Worm (Caenorhabditis elegans) whole organism, L1 larva: ENCODE data around the gene grl-13.

Experiments
- C04F5.9 ChIP-seq: sonication (generic microtip); optimal IDR thresholded peaks from 2 replicates; lab custom pipeline; 2016; ENCODE audit warnings: missing genetic modification characterization, missing compliant biosample characterization
- F16B12.6 ChIP-seq: fragments of 150-350 bp; optimal IDR thresholded peaks from 2 replicates; lab custom pipeline; 2014; ENCODE audit warnings: missing biosample characterization, missing genetic modification characterization
- aly-2 ChIP-seq: fragments of 150-350 bp; optimal IDR thresholded peaks from 2 replicates; lab custom pipeline; 2014; ENCODE audit warnings: missing biosample characterization, missing genetic modification characterization
- blmp-1 ChIP-seq: fragments of 150-350 bp; optimal IDR thresholded peaks from 2 replicates; lab custom pipeline; 2014; ENCODE audit warnings: missing biosample characterization, missing genetic modification characterization
- ces-1 ChIP-seq: fragments of 150-350 bp; optimal IDR thresholded peaks from 2 replicates; lab custom pipeline; 2014; ENCODE audit warnings: missing biosample characterization, missing genetic modification reagents, missing genetic modification characterization
- dsc-1 ChIP-seq: sonication (generic microtip); optimal IDR thresholded peaks from 2 replicates; lab custom pipeline; 2016; ENCODE audit warnings: mild to moderate bottlenecking, missing genetic modification characterization, missing compliant biosample characterization
- efl-1 ChIP-seq, 4 experiments: fragments of 150-350 bp; optimal IDR thresholded peaks in 3 of 4; peaks in 1 of 4; 1 replicate in 1 of 4; 2 replicates in 3 of 4; lab custom pipeline; 2014; ENCODE audit warnings: missing biosample characterization in 2 of 4, missing genetic modification characterization in 2 of 4, missing genetic modification reagents in 2 of 4
- elt-2 ChIP-seq: sonication (generic microtip); optimal IDR thresholded peaks from 2 replicates; lab custom pipeline; 2016; ENCODE audit warnings: missing genetic modification characterization, mild to moderate bottlenecking, inconsistent platforms, missing compliant biosample characterization, missing genetic modification reagents
- fkh-4 ChIP-seq: sonication (generic microtip); optimal IDR thresholded peaks from 2 replicates; lab custom pipeline; 2016; ENCODE audit warnings: missing compliant biosample characterization, missing genetic modification characterization, borderline replicate concordance
- fkh-8 ChIP-seq: sonication (generic microtip); optimal IDR thresholded peaks from 2 replicates; lab custom pipeline; 2016; ENCODE audit warnings: mild to moderate bottlenecking, missing genetic modification characterization, missing compliant biosample characterization
- grh-1 ChIP-seq: fragments of 200-800 bp; sonication (Bioruptor generic); IDR thresholded peaks from 2 replicates; pipeline ENCODE4 v1.3.6; 2022; ENCODE audit warnings: missing genetic modification reagents, missing genetic modification characterization, missing compliant biosample characterization
- isw-1 ChIP-seq: fragments of 200-800 bp; sonication (Bioruptor generic); IDR thresholded peaks from 2 replicates; pipeline ENCODE4 v1.3.6; 2022; ENCODE audit warnings: missing genetic modification characterization, missing compliant biosample characterization
- jun-1 ChIP-seq: fragments of 150-350 bp; optimal IDR thresholded peaks from 2 replicates; lab custom pipeline; 2014; ENCODE audit warnings: missing biosample characterization, missing genetic modification reagents, missing genetic modification characterization
- lin-13 ChIP-seq: fragments of 150-350 bp; optimal IDR thresholded peaks from 2 replicates; lab custom pipeline; 2014; ENCODE audit warnings: missing biosample characterization, missing genetic modification reagents, missing genetic modification characterization
- lin-14 ChIP-seq: fragments of 200-800 bp; sonication (Bioruptor generic); optimal IDR thresholded peaks from 2 replicates; lab custom pipeline; 2018; ENCODE audit warnings: mild to moderate bottlenecking, missing genetic modification characterization, moderate library complexity, missing compliant biosample characterization
- lin-15B ChIP-seq: fragments of 150-350 bp; sonication (generic microtip); optimal IDR thresholded peaks from 3 replicates; lab custom pipeline; 2014; ENCODE audit warnings: missing biosample characterization, missing genetic modification characterization
- lin-39 ChIP-seq: fragments of 150-350 bp; optimal IDR thresholded peaks from 2 replicates; lab custom pipeline; 2014; ENCODE audit warnings: missing biosample characterization, missing genetic modification reagents, missing genetic modification characterization
- lsy-2 ChIP-seq, 2 experiments: fragments of 150-350 bp; optimal IDR thresholded peaks; 2 replicates each; lab custom pipeline; 2014; ENCODE audit warnings: missing biosample characterization in 2 of 2, missing genetic modification characterization in 2 of 2
- mab-9 ChIP-seq: fragments of 200-800 bp; sonication (Bioruptor generic); IDR thresholded peaks from 2 replicates; pipeline ENCODE4 v1.3.6; 2022; ENCODE audit warnings: missing genetic modification reagents, missing genetic modification characterization, missing compliant biosample characterization
- mdl-1 ChIP-seq, 2 experiments: fragments of 150-350 bp; optimal IDR thresholded peaks; 2 replicates each; lab custom pipeline; 2014 to 2017; ENCODE audit warnings: missing biosample characterization in 2 of 2, missing genetic modification characterization in 2 of 2, inconsistent platforms in 1 of 2
- nhr-11 ChIP-seq: fragments of 150-350 bp; optimal IDR thresholded peaks from 2 replicates; lab custom pipeline; 2014; ENCODE audit warnings: missing biosample characterization, missing genetic modification characterization
- nhr-47 ChIP-seq: sonication (generic microtip); optimal IDR thresholded peaks from 2 replicates; lab custom pipeline; 2016; ENCODE audit warnings: mild to moderate bottlenecking, missing genetic modification characterization, moderate library complexity, missing compliant biosample characterization
- nhr-71 ChIP-seq: sonication (generic microtip); optimal IDR thresholded peaks from 2 replicates; lab custom pipeline; 2016; ENCODE audit warnings: mild to moderate bottlenecking, missing genetic modification characterization, moderate library complexity, missing compliant biosample characterization
- nhr-77 ChIP-seq: fragments of 150-350 bp; optimal IDR thresholded peaks from 2 replicates; lab custom pipeline; 2014; ENCODE audit warnings: missing biosample characterization, missing genetic modification characterization
- nhr-85 ChIP-seq: sonication (generic microtip); peaks from one replicate; lab custom pipeline; 2016; ENCODE audit warnings: missing genetic modification characterization, inconsistent platforms, missing compliant biosample characterization
- nhr-90 ChIP-seq: sonication (generic microtip); optimal IDR thresholded peaks from 2 replicates; lab custom pipeline; 2016; ENCODE audit warnings: mild to moderate bottlenecking, missing genetic modification characterization, missing compliant biosample characterization; ENCODE audit not compliant: poor library complexity
- pax-3 ChIP-seq: fragments of 200-800 bp; sonication (Bioruptor generic); optimal IDR thresholded peaks from 2 replicates; lab custom pipeline; 2018; ENCODE audit warnings: mild to moderate bottlenecking, missing genetic modification characterization, moderate library complexity, missing compliant biosample characterization
- skn-1 ChIP-seq: fragments of 150-350 bp; optimal IDR thresholded peaks from 2 replicates; lab custom pipeline; 2014; ENCODE audit warnings: missing biosample characterization, missing genetic modification characterization
- snpc-4 ChIP-seq: fragments of 150-350 bp; optimal IDR thresholded peaks from 2 replicates; lab custom pipeline; 2014; ENCODE audit warnings: missing biosample characterization, missing genetic modification characterization
- snu-23 ChIP-seq: sonication (generic microtip); optimal IDR thresholded peaks from 2 replicates; lab custom pipeline; 2016; ENCODE audit warnings: missing genetic modification characterization, missing compliant biosample characterization
- sox-4 ChIP-seq: sonication (generic microtip); optimal IDR thresholded peaks from 2 replicates; lab custom pipeline; 2016; ENCODE audit warnings: missing genetic modification characterization, missing compliant biosample characterization
- swsn-7 ChIP-seq: sonication (generic microtip); optimal IDR thresholded peaks from 2 replicates; lab custom pipeline; 2016; ENCODE audit warnings: missing genetic modification characterization, missing compliant biosample characterization
- unc-130 ChIP-seq: fragments of 150-350 bp; optimal IDR thresholded peaks from 2 replicates; lab custom pipeline; 2017; ENCODE audit warnings: missing biosample characterization, missing genetic modification characterization, inconsistent platforms
- unc-98 ChIP-seq: fragments of 200-800 bp; sonication (Bioruptor generic); IDR thresholded peaks from 2 replicates; pipeline ENCODE4 v1.3.6; 2022; ENCODE audit warnings: missing genetic modification characterization, missing compliant biosample characterization
- xbp-1 ChIP-seq: sonication (generic microtip); optimal IDR thresholded peaks from 2 replicates; lab custom pipeline; 2016; ENCODE audit warnings: missing genetic modification characterization, missing compliant biosample characterization
- zip-4 ChIP-seq: fragments of 200-800 bp; sonication (Bioruptor generic); optimal IDR thresholded peaks from 2 replicates; lab custom pipeline; 2018; ENCODE audit warnings: mild to moderate bottlenecking, missing genetic modification characterization, moderate library complexity, missing compliant biosample characterization
- ztf-4 ChIP-seq: fragments of 150-350 bp; optimal IDR thresholded peaks from 2 replicates; lab custom pipeline; 2014; ENCODE audit warnings: missing biosample characterization, missing genetic modification characterization

The grl-13 gene

DNA sequence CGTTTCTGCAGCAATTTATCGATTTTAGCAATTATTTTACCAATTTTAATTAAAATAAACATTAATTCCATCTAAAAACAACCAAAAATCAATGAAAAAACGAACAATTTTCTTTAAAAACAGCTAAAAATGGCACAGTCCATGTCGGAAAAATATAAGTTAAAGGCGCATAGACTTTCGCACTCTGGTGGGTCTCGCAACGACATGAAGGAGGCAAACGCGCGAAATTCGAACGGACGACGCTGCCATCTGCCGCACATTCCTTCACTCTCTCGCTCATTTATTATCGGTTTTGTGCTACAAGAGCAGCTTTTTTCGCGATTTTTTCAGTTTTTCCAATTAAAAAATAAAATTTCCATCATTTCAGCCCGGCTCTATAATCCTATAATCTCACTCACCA lies 17.6 kb downstream of the grl-13 start, which contains the start of gene mcm-7 (continued):
- TF ChIP-seq grh-1 (peak; percentile 14; the same call in 1 of the 2 replicates), lin-39 (tag; lab: Kevin White, UChicago) (no peak), dsc-1 (peak; percentile 12), snpc-4 (tag; lab: Kevin White, UChicago) (peak; percentile 17), zip-4 (GFP tag; lab: Kevin White, UChicago) (no peak), mdl-1 (tag; optimal IDR thresholded peaks at IDR 0.05; lab: Kevin White, UChicago) (peak in 1 of 2 experiments; percentile 53), unc-130 (tag; lab: Kevin White, UChicago) (peak; percentile 43), jun-1 (peak; percentile 18), lin-15B (tag; lab: Kevin White, UChicago) (peak; percentile 33), fkh-4 (tag; lab: Kevin White, UChicago) (no peak), swsn-7 (tag; lab: Kevin White, UChicago) (peak; percentile 38), ztf-4 (tag; lab: Kevin White, UChicago) (no peak), efl-1 (optimal IDR thresholded peaks at IDR 0.05; lab: Kevin White, UChicago) (peak; percentile 95 to 96), efl-1 (GFP tag; optimal IDR thresholded peaks at IDR 0.05 in 1 of 2; lab: Kevin White, UChicago) (peak; percentile 96 to 100), xbp-1 (tag; lab: Kevin White, UChicago) (peak; percentile 46)

DNA sequence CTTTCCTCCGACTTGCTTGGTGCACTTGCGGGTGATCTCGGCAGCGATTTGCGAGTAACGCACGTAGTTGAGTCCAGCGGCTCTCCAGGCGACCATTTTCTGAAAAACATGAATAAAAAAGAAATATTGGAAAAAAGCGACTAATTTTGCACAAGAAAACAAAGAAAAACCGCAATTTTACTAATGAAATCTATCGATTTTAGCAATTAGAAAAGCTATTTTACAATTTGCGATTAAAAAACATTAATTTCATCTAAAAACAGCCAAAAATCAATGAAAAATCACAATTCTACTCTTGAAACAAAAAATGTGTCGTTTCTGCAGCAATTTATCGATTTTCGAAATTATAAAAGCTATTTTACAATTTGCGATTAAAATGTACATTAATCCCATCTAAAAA lies 18.1 kb downstream of the grl-13 start, which contains the start of gene hpo-18:
TSS of gene hpo-18 (minus strand) at position 101 of the 400 bp plus-strand sequence.
- TF ChIP-seq lin-13 (GFP tag; lab: Kevin White, UChicago) (no peak), nhr-71 (tag; lab: Kevin White, UChicago) (no peak), mab-9 (no peak), F16B12.6 (no peak), mdl-1 (tag; optimal IDR thresholded peaks at IDR 0.05; lab: Kevin White, UChicago) (no peak)

- TF ChIP-seq nhr-77 = no peak
- TF ChIP-seq elt-2 = peak; percentile 6
- TF ChIP-seq zip-4 (GFP tag; lab: Kevin White, UChicago) = peak; percentile 0
- peak; percentile 7 for TF ChIP-seq nhr-71 (tag; lab: Kevin White, UChicago)
- TF ChIP-seq isw-1 (GFP tag; lab: Robert Waterston, UW) = no peak
- TF ChIP-seq lsy-2 (tag; optimal IDR thresholded peaks at IDR 0.05; lab: Kevin White, UChicago) = no peak
- TF ChIP-seq unc-130 (tag; lab: Kevin White, UChicago) = no peak
- peak in 1 of 2 experiments; percentile 9 for TF ChIP-seq efl-1 (optimal IDR thresholded peaks at IDR 0.05; lab: Kevin White, UChicago)
- peak in 1 of 2 experiments; percentile 86 for TF ChIP-seq efl-1 (GFP tag; optimal IDR thresholded peaks at IDR 0.05 in 1 of 2; lab: Kevin White, UChicago)
Measured at ce11 chrV:4345714-4346113, 18.7 kb downstream of the grl-13 start, which contains the start of gene figl-1. figl-1 (minus strand) TSS chrV:4345999.

- TF ChIP-seq ces-1 (GFP tag; lab: Kevin White, UChicago) = no peak
- TF ChIP-seq skn-1 = peak; percentile 13
Measured at ce11 chrV:4341736-4342135, 22.7 kb downstream of the grl-13 start.

- no peak for TF ChIP-seq aly-2 (tag; lab: Kevin White, UChicago)
- TF ChIP-seq nhr-47 (tag; lab: Kevin White, UChicago) = no peak
- TF ChIP-seq unc-98 (GFP tag; lab: Robert Waterston, UW) = no peak
- TF ChIP-seq snu-23 (GFP tag; lab: Kevin White, UChicago) = no peak
- no peak for TF ChIP-seq isw-1 (GFP tag; lab: Robert Waterston, UW)
- no peak for TF ChIP-seq nhr-11 (tag; lab: Kevin White, UChicago)
- TF ChIP-seq nhr-85 (tag; lab: Kevin White, UChicago) = no peak
- no peak for TF ChIP-seq sox-4 (tag; lab: Kevin White, UChicago)
- TF ChIP-seq lin-14 (GFP tag; lab: Kevin White, UChicago) = no peak
- no peak for TF ChIP-seq fkh-8 (tag; lab: Kevin White, UChicago)
- no peak for TF ChIP-seq nhr-90 (tag; lab: Kevin White, UChicago)
- TF ChIP-seq grh-1 = no peak
- TF ChIP-seq C04F5.9 (tag; lab: Kevin White, UChicago) = no peak
- TF ChIP-seq dsc-1 = no peak
- TF ChIP-seq ces-1 (GFP tag; lab: Kevin White, UChicago) = no peak
- no peak for TF ChIP-seq lin-39 (tag; lab: Kevin White, UChicago)
- no peak for TF ChIP-seq pax-3 (tag; lab: Kevin White, UChicago)
- no peak for TF ChIP-seq blmp-1 (tag; lab: Kevin White, UChicago)
Measured at ce11 chrV:4341208-4341607, 23.2 kb downstream of the grl-13 start, which contains the start of gene glrx-3. glrx-3 (minus strand) TSS chrV:4341308.
